Worm (Caenorhabditis elegans): ENCODE data around the gene Y105C5A.13.

ce11 chrIV:15672994-15673393 is 32.0 kb downstream of the Y105C5A.13 start:
- TF ChIP-seq ZK546.5 (tag; optimal IDR thresholded peaks at IDR 0.05) (no peak), snpc-4 (tag; optimal IDR thresholded peaks at IDR 0.05) (no peak), egl-27 (tag; optimal IDR thresholded peaks at IDR 0.05) (no peak), lsy-12 (tag; optimal IDR thresholded peaks at IDR 0.05) (no peak), nhr-76 (tag; optimal IDR thresholded peaks at IDR 0.05) (no peak), nhr-11 (tag; optimal IDR thresholded peaks at IDR 0.05) (no peak), zag-1 (tag; optimal IDR thresholded peaks at IDR 0.05) (no peak), eor-1 (tag; optimal IDR thresholded peaks at IDR 0.05) (no peak), unc-62 (GFP tag; optimal IDR thresholded peaks at IDR 0.05) (no peak)

All from whole organism, L3 larva.